Fruit fly (Drosophila melanogaster): ENCODE results near the gene CG43638.

DNA sequence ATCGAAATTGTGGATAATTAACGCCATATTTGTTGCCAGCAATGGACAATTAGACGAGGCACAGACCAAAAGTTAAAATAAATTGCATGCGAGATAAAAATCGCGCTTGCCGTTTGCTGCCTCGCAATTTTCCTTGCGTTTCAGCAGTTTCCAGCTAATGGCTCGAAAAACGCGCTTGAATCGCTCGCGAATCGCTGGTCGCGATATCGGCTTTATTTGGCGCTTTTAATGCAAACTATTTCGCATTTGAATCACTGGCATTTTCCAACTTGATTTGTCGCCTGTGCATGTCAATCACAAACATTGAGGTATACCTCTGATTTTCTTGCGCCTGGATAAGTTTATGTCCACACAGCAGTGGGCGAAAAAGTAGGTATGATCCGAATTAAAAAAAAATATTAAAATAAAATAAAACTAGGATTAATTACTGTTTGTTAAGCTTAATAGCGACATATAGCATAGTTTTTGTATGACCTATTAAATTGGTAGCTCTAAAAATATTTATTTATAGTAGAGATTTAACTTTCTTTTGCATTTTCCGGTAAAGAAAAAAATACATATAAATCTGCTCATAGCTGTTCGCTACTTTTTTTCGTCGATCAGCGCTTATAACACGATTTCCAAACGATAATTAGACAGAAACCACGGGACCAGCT, 21.1 kb upstream of the CG43638 start:
- TF ChIP-seq insv (optimal IDR thresholded peaks at IDR 0.05) (no peak), ttk (optimal IDR thresholded peaks at IDR 0.05) (no peak), h (optimal IDR thresholded peaks at IDR 0.05) (no peak), psq (optimal IDR thresholded peaks at IDR 0.05) (no peak)

Measured in Kc167 (cell line).